Worm (Caenorhabditis elegans) whole organism, L4 larva: ENCODE data around the gene R10E4.1.

Experiments used
- D1046.2 ChIP-seq: fragments of 200-800 bp; sonication (Bioruptor generic); IDR thresholded peaks from 2 replicates; pipeline ENCODE4 v1.3.6; 2022; ENCODE audit warnings: missing genetic modification characterization, missing compliant biosample characterization
- F44E2.7 ChIP-seq: fragments of 200-800 bp; sonication (Bioruptor generic); IDR thresholded peaks from 2 replicates; pipeline ENCODE4 v2.1.2; 2022; ENCODE audit warnings: missing genetic modification characterization, missing compliant biosample characterization
- aha-1 ChIP-seq: fragments of 150-350 bp; peaks from one replicate; lab custom pipeline; 2014; ENCODE audit warnings: missing biosample characterization, missing genetic modification characterization
- daf-16 ChIP-seq, 3 experiments: sonication (generic microtip); optimal IDR thresholded peaks; 2 replicates each; lab custom pipeline; 2016 to 2017; ENCODE audit warnings: missing genetic modification characterization in 3 of 3, missing genetic modification reagents in 3 of 3, mild to moderate bottlenecking in 2 of 3, missing compliant biosample characterization in 2 of 3, missing biosample characterization in 1 of 3, moderate library complexity in 1 of 3
- egl-27 ChIP-seq: sonication (generic microtip); optimal IDR thresholded peaks from 3 replicates; lab custom pipeline; 2017; ENCODE audit warnings: missing biosample characterization, missing genetic modification reagents, missing genetic modification characterization
- fos-1 ChIP-seq: fragments of 150-350 bp; optimal IDR thresholded peaks from 2 replicates; lab custom pipeline; 2014; ENCODE audit warnings: missing biosample characterization, missing genetic modification characterization
- lir-3 ChIP-seq: sonication (generic microtip); optimal IDR thresholded peaks from 2 replicates; lab custom pipeline; 2016; ENCODE audit warnings: mild to moderate bottlenecking, missing genetic modification characterization, missing compliant biosample characterization
- madf-9 ChIP-seq: fragments of 200-800 bp; sonication (Bioruptor generic); conservative IDR thresholded peaks from 2 replicates; pipeline ENCODE4 v1.3.6; 2022; ENCODE audit warnings: missing genetic modification reagents, missing genetic modification characterization, missing compliant biosample characterization
- mdl-1 ChIP-seq, 2 experiments: fragments of 150-350 bp in 1 of 2; sonication (generic microtip) in 1 of 2; optimal IDR thresholded peaks; 2 replicates each; lab custom pipeline; 2014 to 2017; ENCODE audit warnings: missing biosample characterization in 2 of 2, missing genetic modification characterization in 2 of 2
- nhr-25 ChIP-seq: sonication (generic microtip); optimal IDR thresholded peaks from 2 replicates; lab custom pipeline; 2017; ENCODE audit warnings: missing genetic modification characterization, mild to moderate bottlenecking, missing compliant biosample characterization, antibody characterized with exemption, moderate library complexity, borderline replicate concordance; ENCODE audit not compliant: insufficient read depth
- snpc-4 ChIP-seq: fragments of 150-350 bp; optimal IDR thresholded peaks from 2 replicates; lab custom pipeline; 2014; ENCODE audit warnings: missing biosample characterization, missing genetic modification characterization
- unc-130 ChIP-seq: sonication (generic microtip); optimal IDR thresholded peaks from 2 replicates; lab custom pipeline; 2016; ENCODE audit warnings: missing genetic modification reagents, missing genetic modification characterization, missing compliant biosample characterization
- zip-2 ChIP-seq: fragments of 150-350 bp; optimal IDR thresholded peaks from 2 replicates; lab custom pipeline; 2014; ENCODE audit warnings: missing biosample characterization, missing genetic modification characterization
- ztf-11 ChIP-seq: fragments of 150-350 bp; optimal IDR thresholded peaks from 2 replicates; lab custom pipeline; 2014; ENCODE audit warnings: missing biosample characterization, missing genetic modification characterization

ce11 chrIII:4223668-4224127 is 45.8 kb upstream of the R10E4.1 start:
- TF ChIP-seq aha-1 (tag; lab: Kevin White, UChicago) (peak; percentile 98), lir-3 (no peak), daf-16 (GFP tag; optimal IDR thresholded peaks at IDR 0.05; lab: Kevin White, UChicago) (peak; percentile 13 to 73), daf-16 (tag; optimal IDR thresholded peaks at IDR 0.05; lab: Kevin White, UChicago) (peak; percentile 76), mdl-1 (tag; optimal IDR thresholded peaks at IDR 0.05; lab: Kevin White, UChicago) (peak; percentile 43 to 95), madf-9 (peak; percentile 43; the same call in 1 of the 2 replicates), nhr-25 (peak; percentile 49), D1046.2 (GFP tag; lab: Robert Waterston, UW) (no peak), F44E2.7 (GFP tag; lab: Robert Waterston, UW) (no peak), ztf-11 (tag; lab: Kevin White, UChicago) (no peak), snpc-4 (no peak), zip-2 (no peak), unc-130 (GFP tag; lab: Kevin White, UChicago) (no peak), fos-1 (tag; lab: Kevin White, UChicago) (no peak), egl-27 (tag; lab: Kevin White, UChicago) (no peak)
